Worm (Caenorhabditis elegans): Measurements from ENCODE around the gene T07A5.1.

The T07A5.1 gene

ce11 chrIII:10306049-10306448, at the start of gene T07A5.1:
Gene T07A5.1, minus strand, starts transcription at chrIII:10306197.
- TF ChIP-seq hnd-1 (tag; optimal IDR thresholded peaks at IDR 0.05) (no peak), ceh-36 (tag; optimal IDR thresholded peaks at IDR 0.05) (no peak), scrt-1 (GFP tag; IDR thresholded peaks at IDR 0.05) (no peak), aly-1 (tag; optimal IDR thresholded peaks at IDR 0.05) (no peak), tra-4 (tag; optimal IDR thresholded peaks at IDR 0.05) (no peak), ceh-13 (GFP tag; optimal IDR thresholded peaks at IDR 0.05) (no peak), tbx-37 (GFP tag; conservative IDR thresholded peaks at IDR 0.05) (no peak), hmg-4 (GFP tag; optimal IDR thresholded peaks at IDR 0.05) (no peak), hmbx-1 (tag; optimal IDR thresholded peaks at IDR 0.05) (no peak), F13C5.2 (tag; optimal IDR thresholded peaks at IDR 0.05) (no peak), tbx-11 (GFP tag; IDR thresholded peaks at IDR 0.05) (no peak), ama-1 (optimal IDR thresholded peaks at IDR 0.05) (no peak), sea-1 (GFP tag; conservative IDR thresholded peaks at IDR 0.05) (no peak)

DNA sequence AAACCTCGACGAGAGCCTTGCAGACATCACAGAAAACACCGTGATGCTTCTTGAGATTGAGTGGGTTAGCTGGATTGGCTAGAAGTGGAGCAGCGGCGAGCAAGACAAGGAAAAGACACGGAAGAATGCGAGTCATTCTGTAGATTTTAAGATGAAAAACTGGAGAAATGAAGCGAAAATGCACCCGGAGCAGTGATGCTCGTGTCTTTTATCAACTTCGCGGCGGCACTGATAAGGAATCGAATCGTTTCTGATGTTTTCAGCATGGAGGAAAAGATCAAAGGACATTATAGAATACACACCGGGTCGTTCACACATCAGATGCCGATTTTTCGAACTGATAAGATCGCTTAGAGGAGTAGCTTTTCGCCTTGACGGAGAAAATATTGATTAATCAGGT, 49.4 kb upstream of the T07A5.1 start, which contains the start of gene spp-1:
Gene spp-1 (minus strand): TSS at position 287 of the 400 bp plus-strand sequence.
- TF ChIP-seq tbx-37 (GFP tag; conservative IDR thresholded peaks at IDR 0.05) = no peak
- TF ChIP-seq flt-1 (GFP tag; IDR thresholded peaks at IDR 0.05) = no peak
- no peak for TF ChIP-seq hmbx-1 (tag; optimal IDR thresholded peaks at IDR 0.05)
- no peak for TF ChIP-seq ets-7 (tag; optimal IDR thresholded peaks at IDR 0.05)
- no peak for TF ChIP-seq aly-1 (tag; optimal IDR thresholded peaks at IDR 0.05)
- TF ChIP-seq hmg-4 (GFP tag; optimal IDR thresholded peaks at IDR 0.05) = no peak
- no peak for TF ChIP-seq hnd-1 (tag; optimal IDR thresholded peaks at IDR 0.05)
- no peak for TF ChIP-seq pes-1 (GFP tag; IDR thresholded peaks at IDR 0.05)
- no peak for TF ChIP-seq sea-1 (GFP tag; conservative IDR thresholded peaks at IDR 0.05)
- TF ChIP-seq ceh-36 (tag; optimal IDR thresholded peaks at IDR 0.05) = no peak
- TF ChIP-seq ceh-13 (GFP tag; optimal IDR thresholded peaks at IDR 0.05) = no peak
- no peak for TF ChIP-seq B0310.2 (tag; optimal IDR thresholded peaks at IDR 0.05)
- TF ChIP-seq ama-1 (optimal IDR thresholded peaks at IDR 0.05) = no peak
- TF ChIP-seq tra-4 (tag; optimal IDR thresholded peaks at IDR 0.05) = no peak
- no peak for TF ChIP-seq tbx-11 (GFP tag; IDR thresholded peaks at IDR 0.05)
- no peak for TF ChIP-seq scrt-1 (GFP tag; IDR thresholded peaks at IDR 0.05)
- no peak for TF ChIP-seq F13C5.2 (tag; optimal IDR thresholded peaks at IDR 0.05)

DNA sequence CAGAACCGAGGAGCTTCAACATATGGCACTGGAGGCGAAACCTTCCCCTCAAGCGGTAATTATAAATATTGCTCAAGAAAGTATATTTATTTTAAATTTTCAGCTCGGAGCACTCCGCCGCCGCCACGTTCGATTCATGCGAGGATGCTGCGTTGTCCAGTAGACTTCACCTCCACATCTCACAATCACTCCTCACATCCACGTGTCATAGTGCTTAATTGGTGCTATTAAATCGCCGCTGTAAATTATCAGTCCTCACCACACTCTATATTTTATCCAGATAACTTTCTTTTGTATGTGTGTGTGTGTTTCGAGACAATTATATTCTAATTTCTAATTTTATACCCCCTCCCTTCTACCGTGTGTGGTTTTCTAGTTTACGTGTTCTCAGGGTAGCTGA, 48.6 kb upstream of the T07A5.1 start:
- TF ChIP-seq ets-7 (tag; optimal IDR thresholded peaks at IDR 0.05) (no peak), ama-1 (optimal IDR thresholded peaks at IDR 0.05) (no peak), hmg-4 (GFP tag; optimal IDR thresholded peaks at IDR 0.05) (no peak), scrt-1 (GFP tag; IDR thresholded peaks at IDR 0.05) (no peak), sea-1 (GFP tag; conservative IDR thresholded peaks at IDR 0.05) (no peak), ceh-13 (GFP tag; optimal IDR thresholded peaks at IDR 0.05) (no peak), tbx-37 (GFP tag; conservative IDR thresholded peaks at IDR 0.05) (no peak), F13C5.2 (tag; optimal IDR thresholded peaks at IDR 0.05) (no peak), hnd-1 (tag; optimal IDR thresholded peaks at IDR 0.05) (no peak), pes-1 (GFP tag; IDR thresholded peaks at IDR 0.05) (no peak), ceh-36 (tag; optimal IDR thresholded peaks at IDR 0.05) (no peak), tbx-11 (GFP tag; IDR thresholded peaks at IDR 0.05) (no peak)

ce11 chrIII:10353423-10353822, 47.4 kb upstream of the T07A5.1 start:
- TF ChIP-seq ceh-36 (tag; optimal IDR thresholded peaks at IDR 0.05) = no peak
- TF ChIP-seq sea-1 (GFP tag; conservative IDR thresholded peaks at IDR 0.05) = no peak
- TF ChIP-seq hmbx-1 (tag; optimal IDR thresholded peaks at IDR 0.05) = no peak
- TF ChIP-seq B0310.2 (tag; optimal IDR thresholded peaks at IDR 0.05) = no peak
- TF ChIP-seq ama-1 (optimal IDR thresholded peaks at IDR 0.05) = no peak
- TF ChIP-seq ceh-13 (GFP tag; optimal IDR thresholded peaks at IDR 0.05) = no peak
- TF ChIP-seq flt-1 (GFP tag; IDR thresholded peaks at IDR 0.05) = no peak
- no peak for TF ChIP-seq aly-1 (tag; optimal IDR thresholded peaks at IDR 0.05)
- TF ChIP-seq F13C5.2 (tag; optimal IDR thresholded peaks at IDR 0.05) = no peak
- TF ChIP-seq tbx-37 (GFP tag; conservative IDR thresholded peaks at IDR 0.05) = no peak
- TF ChIP-seq tbx-11 (GFP tag; IDR thresholded peaks at IDR 0.05) = no peak
- no peak for TF ChIP-seq tra-4 (tag; optimal IDR thresholded peaks at IDR 0.05)
- TF ChIP-seq ets-7 (tag; optimal IDR thresholded peaks at IDR 0.05) = no peak
- TF ChIP-seq scrt-1 (GFP tag; IDR thresholded peaks at IDR 0.05) = no peak
- TF ChIP-seq hmg-4 (GFP tag; optimal IDR thresholded peaks at IDR 0.05) = no peak
- TF ChIP-seq hnd-1 (tag; optimal IDR thresholded peaks at IDR 0.05) = no peak

ce11 chrIII:10351595-10352207, 45.7 kb upstream of the T07A5.1 start, which contains the start of gene T07C4.3:
Gene T07C4.3, plus strand, starts transcription at chrIII:10352157.
- TF ChIP-seq sea-1 (GFP tag; conservative IDR thresholded peaks at IDR 0.05) (no peak), F13C5.2 (tag; optimal IDR thresholded peaks at IDR 0.05) (no peak), flt-1 (GFP tag; IDR thresholded peaks at IDR 0.05) (no peak), ama-1 (optimal IDR thresholded peaks at IDR 0.05) (no peak), aly-1 (tag; optimal IDR thresholded peaks at IDR 0.05) (no peak), B0310.2 (tag; optimal IDR thresholded peaks at IDR 0.05) (no peak), ceh-36 (tag; optimal IDR thresholded peaks at IDR 0.05) (no peak), ets-7 (tag; optimal IDR thresholded peaks at IDR 0.05) (no peak), scrt-1 (GFP tag; IDR thresholded peaks at IDR 0.05) (no peak), tbx-11 (GFP tag; IDR thresholded peaks at IDR 0.05) (no peak), hnd-1 (tag; optimal IDR thresholded peaks at IDR 0.05) (no peak), hmg-4 (GFP tag; optimal IDR thresholded peaks at IDR 0.05) (no peak), tbx-37 (GFP tag; conservative IDR thresholded peaks at IDR 0.05) (no peak), tra-4 (tag; optimal IDR thresholded peaks at IDR 0.05) (no peak)

- TF ChIP-seq flt-1 (GFP tag; IDR thresholded peaks at IDR 0.05) (no peak), pes-1 (GFP tag; IDR thresholded peaks at IDR 0.05) (no peak), B0310.2 (tag; optimal IDR thresholded peaks at IDR 0.05) (no peak), scrt-1 (GFP tag; IDR thresholded peaks at IDR 0.05) (no peak), tbx-11 (GFP tag; IDR thresholded peaks at IDR 0.05) (no peak)
Measured at ce11 chrIII:10347049-10347448, 41.1 kb upstream of the T07A5.1 start, which contains the start of gene tbx-8. Gene tbx-8, plus strand, starts transcription at chrIII:10347349.

- TF ChIP-seq sea-1 (GFP tag; conservative IDR thresholded peaks at IDR 0.05) = no peak
- no peak for TF ChIP-seq tra-4 (tag; optimal IDR thresholded peaks at IDR 0.05)
- TF ChIP-seq aly-1 (tag; optimal IDR thresholded peaks at IDR 0.05) = no peak
- TF ChIP-seq flt-1 (GFP tag; IDR thresholded peaks at IDR 0.05) = no peak
- no peak for TF ChIP-seq ets-7 (tag; optimal IDR thresholded peaks at IDR 0.05)
- TF ChIP-seq tbx-37 (GFP tag; conservative IDR thresholded peaks at IDR 0.05) = no peak
- TF ChIP-seq ceh-13 (GFP tag; optimal IDR thresholded peaks at IDR 0.05) = no peak
- no peak for TF ChIP-seq hmg-4 (GFP tag; optimal IDR thresholded peaks at IDR 0.05)
- no peak for TF ChIP-seq pes-1 (GFP tag; IDR thresholded peaks at IDR 0.05)
- TF ChIP-seq scrt-1 (GFP tag; IDR thresholded peaks at IDR 0.05) = no peak
- TF ChIP-seq ceh-36 (tag; optimal IDR thresholded peaks at IDR 0.05) = no peak
- no peak for TF ChIP-seq ama-1 (optimal IDR thresholded peaks at IDR 0.05)
- no peak for TF ChIP-seq hmbx-1 (tag; optimal IDR thresholded peaks at IDR 0.05)
- no peak for TF ChIP-seq F13C5.2 (tag; optimal IDR thresholded peaks at IDR 0.05)
- TF ChIP-seq B0310.2 (tag; optimal IDR thresholded peaks at IDR 0.05) = no peak
- no peak for TF ChIP-seq hnd-1 (tag; optimal IDR thresholded peaks at IDR 0.05)
- no peak for TF ChIP-seq tbx-11 (GFP tag; IDR thresholded peaks at IDR 0.05)
Measured at ce11 chrIII:10344762-10345161, 38.8 kb upstream of the T07A5.1 start.
